Worm (Caenorhabditis elegans) whole organism, L3 larva: Measurements from ENCODE around the gene srsx-1.

Source experiments
- R02D3.7 ChIP-seq: fragments of 150-350 bp; optimal IDR thresholded peaks from 2 replicates; lab custom pipeline; 2014; ENCODE audit warnings: missing biosample characterization, missing genetic modification characterization
- ceh-82 ChIP-seq: fragments of 150-350 bp; optimal IDR thresholded peaks from 2 replicates; lab custom pipeline; 2014; ENCODE audit warnings: missing biosample characterization, missing genetic modification characterization
- ceh-9 ChIP-seq: sonication (generic microtip); optimal IDR thresholded peaks from 2 replicates; lab custom pipeline; 2018; ENCODE audit warnings: missing biosample characterization, missing genetic modification characterization
- elt-2 ChIP-seq: sonication (generic microtip); optimal IDR thresholded peaks from 2 replicates; lab custom pipeline; 2016; ENCODE audit warnings: missing genetic modification reagents, mild to moderate bottlenecking, missing genetic modification characterization, missing compliant biosample characterization
- fkh-10 ChIP-seq: sonication (generic microtip); optimal IDR thresholded peaks from 2 replicates; lab custom pipeline; 2017; ENCODE audit warnings: missing biosample characterization, missing genetic modification reagents, missing genetic modification characterization
- fos-1 ChIP-seq: fragments of 150-350 bp; optimal IDR thresholded peaks from 2 replicates; lab custom pipeline; 2014; ENCODE audit warnings: missing biosample characterization, missing genetic modification characterization
- jun-1 ChIP-seq: fragments of 150-350 bp; optimal IDR thresholded peaks from 2 replicates; lab custom pipeline; 2014; ENCODE audit warnings: missing biosample characterization, missing genetic modification reagents, missing genetic modification characterization
- lsy-12 ChIP-seq: sonication (generic microtip); optimal IDR thresholded peaks from 2 replicates; lab custom pipeline; 2016; ENCODE audit warnings: mild to moderate bottlenecking, missing genetic modification characterization, missing compliant biosample characterization
- nfya-1 ChIP-seq: sonication (generic microtip); optimal IDR thresholded peaks from 2 replicates; lab custom pipeline; 2017; ENCODE audit warnings: missing genetic modification characterization, mild to moderate bottlenecking, missing compliant biosample characterization, antibody characterized with exemption, moderate library complexity; ENCODE audit not compliant: insufficient read depth
- nhr-12 ChIP-seq: fragments of 150-350 bp; optimal IDR thresholded peaks from 2 replicates; lab custom pipeline; 2014; ENCODE audit warnings: missing biosample characterization, missing genetic modification characterization
- nhr-23 ChIP-seq: fragments of 150-350 bp; optimal IDR thresholded peaks from 2 replicates; lab custom pipeline; 2014; ENCODE audit warnings: missing biosample characterization, missing genetic modification reagents, missing genetic modification characterization
- nhr-237 ChIP-seq: fragments of 150-350 bp; optimal IDR thresholded peaks from 2 replicates; lab custom pipeline; 2014; ENCODE audit warnings: missing biosample characterization, missing genetic modification characterization
- nhr-28 ChIP-seq: fragments of 150-350 bp; optimal IDR thresholded peaks from 2 replicates; lab custom pipeline; 2014; ENCODE audit warnings: missing biosample characterization, missing genetic modification characterization
- nhr-76 ChIP-seq: fragments of 150-350 bp; sonication (generic microtip); optimal IDR thresholded peaks from 5 replicates; lab custom pipeline; 2014; ENCODE audit warnings: missing biosample characterization, missing genetic modification characterization
- pha-4 ChIP-seq: fragments of 150-350 bp; optimal IDR thresholded peaks from 2 replicates; lab custom pipeline; 2014; ENCODE audit warnings: missing biosample characterization, missing genetic modification reagents, missing genetic modification characterization
- pqm-1 ChIP-seq: fragments of 150-350 bp; optimal IDR thresholded peaks from 2 replicates; lab custom pipeline; 2017; ENCODE audit warnings: missing biosample characterization, missing genetic modification characterization, inconsistent platforms
- sea-2 ChIP-seq: fragments of 150-350 bp; sonication (generic microtip); optimal IDR thresholded peaks from 4 replicates; lab custom pipeline; 2014; ENCODE audit warnings: missing biosample characterization, missing genetic modification reagents, missing genetic modification characterization
- skn-1 ChIP-seq: fragments of 150-350 bp; optimal IDR thresholded peaks from 2 replicates; lab custom pipeline; 2014; ENCODE audit warnings: missing biosample characterization, missing genetic modification characterization
- snpc-4 ChIP-seq: fragments of 150-350 bp; optimal IDR thresholded peaks from 2 replicates; lab custom pipeline; 2014; ENCODE audit warnings: missing biosample characterization, missing genetic modification characterization
- tbx-2 ChIP-seq: sonication (generic microtip); optimal IDR thresholded peaks from 2 replicates; lab custom pipeline; 2016; ENCODE audit warnings: mild to moderate bottlenecking, missing genetic modification characterization, missing compliant biosample characterization
- unc-39 ChIP-seq: sonication (generic microtip); optimal IDR thresholded peaks from 4 replicates; lab custom pipeline; 2017; ENCODE audit warnings: missing biosample characterization, missing genetic modification characterization
- unc-62 ChIP-seq: fragments of 150-350 bp; sonication (generic microtip); optimal IDR thresholded peaks from 4 replicates; lab custom pipeline; 2014; ENCODE audit warnings: missing biosample characterization, missing genetic modification reagents, missing genetic modification characterization
- ztf-11 ChIP-seq: fragments of 150-350 bp; optimal IDR thresholded peaks from 2 replicates; lab custom pipeline; 2014; ENCODE audit warnings: missing biosample characterization, missing genetic modification characterization

Gene srsx-1

DNA sequence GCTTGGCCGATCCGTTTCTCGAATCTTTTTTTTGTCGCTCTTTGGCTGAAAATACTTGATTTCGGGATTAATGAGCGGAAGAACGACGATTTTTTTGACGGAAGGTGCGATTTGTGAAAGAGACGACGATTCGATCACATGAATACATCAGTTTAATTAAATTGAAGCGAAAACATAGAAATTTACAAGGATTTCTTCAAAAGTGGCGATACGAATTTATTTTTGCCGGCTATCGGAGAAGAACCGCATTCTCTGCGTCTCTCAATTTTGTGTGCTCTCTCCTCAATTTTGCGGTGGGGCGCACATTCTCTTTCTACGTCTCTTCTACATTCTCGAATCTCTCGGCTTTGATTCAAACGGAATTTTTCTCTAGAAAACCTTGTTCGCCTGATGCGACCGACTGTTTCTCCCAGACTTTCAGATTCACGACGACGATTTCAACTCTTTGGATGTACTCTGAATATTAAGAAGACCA lies 22.4 kb downstream of the srsx-1 start, which contains the start of gene F40D4.17:
F40D4.17 (minus strand) TSS at position 51 of the 475 bp plus-strand sequence.
- TF ChIP-seq fkh-10 (no peak), unc-39 (tag; lab: Kevin White, UChicago) (no peak), ztf-11 (tag; lab: Kevin White, UChicago) (no peak), tbx-2 (tag; lab: Kevin White, UChicago) (no peak), skn-1 (no peak), ceh-82 (tag; lab: Kevin White, UChicago) (no peak), pha-4 (no peak), nhr-12 (no peak), sea-2 (GFP tag; lab: Kevin White, UChicago) (no peak), elt-2 (tag; lab: Kevin White, UChicago) (no peak), nhr-23 (tag; lab: Kevin White, UChicago) (no peak), nhr-76 (tag; lab: Kevin White, UChicago) (no peak), ceh-9 (tag; lab: Kevin White, UChicago) (no peak), snpc-4 (no peak), nhr-237 (tag; lab: Kevin White, UChicago) (no peak), pqm-1 (tag; lab: Kevin White, UChicago) (no peak), nhr-28 (no peak)

DNA sequence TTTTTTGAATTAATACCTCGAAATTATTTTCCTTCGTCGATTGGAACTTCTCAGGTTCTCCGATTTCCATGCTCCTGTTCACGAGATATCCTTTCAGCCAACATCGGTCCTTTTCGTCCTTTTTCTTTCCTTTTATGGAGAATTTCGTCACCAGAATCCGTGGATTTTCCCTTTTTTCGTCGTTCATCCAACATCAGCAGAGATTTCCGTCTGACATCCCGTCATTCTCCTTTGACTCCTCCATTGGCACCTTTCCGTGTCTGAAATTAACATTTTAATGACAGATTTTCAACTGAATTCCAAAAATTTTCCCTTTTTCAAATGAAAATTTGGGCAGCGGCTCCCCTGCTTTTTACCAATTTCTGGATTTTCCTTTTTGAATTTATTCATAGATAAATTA lies 22.9 kb downstream of the srsx-1 start:
- TF ChIP-seq fos-1 (tag; lab: Kevin White, UChicago) (no peak), nhr-12 (no peak), lsy-12 (no peak), nhr-28 (no peak), ztf-11 (tag; lab: Kevin White, UChicago) (no peak), jun-1 (no peak), tbx-2 (tag; lab: Kevin White, UChicago) (no peak), nfya-1 (no peak)

ce11 chrV:17151292-17151691 lies 26.6 kb downstream of the srsx-1 start:
- TF ChIP-seq elt-2 (tag; lab: Kevin White, UChicago) (no peak), pha-4 (no peak), nhr-28 (no peak), nhr-237 (tag; lab: Kevin White, UChicago) (no peak), pqm-1 (tag; lab: Kevin White, UChicago) (no peak), R02D3.7 (no peak), unc-39 (tag; lab: Kevin White, UChicago) (no peak), unc-62 (no peak)
